Fruit fly (Drosophila melanogaster): Measurements from ENCODE around the gene CG7523.

CG7523 gene

dm6 chr3R:17706971-17707406 lies 36.3 kb upstream of the CG7523 start (continued):
- peak; percentile 12 for TF ChIP-seq shn (GFP tag; optimal IDR thresholded peaks at IDR 0.05)
- peak; percentile 85 for TF ChIP-seq CG7987 (GFP tag; optimal IDR thresholded peaks at IDR 0.05)
- TF ChIP-seq CG3847 (GFP tag; IDR thresholded peaks at IDR 0.05): 0 out of 2 replicates have a peak, but pooled peaks have one; percentile 5
- peak; percentile 98 for TF ChIP-seq cwo (GFP tag; optimal IDR thresholded peaks at IDR 0.05)
- no peak for TF ChIP-seq CG17385 (GFP tag; optimal IDR thresholded peaks at IDR 0.05)
- TF ChIP-seq CG14860 (GFP tag; IDR thresholded peaks at IDR 0.05; ENCODE audit: partially characterized antibody): no peak
- TF ChIP-seq Eip74EF (GFP tag; optimal IDR thresholded peaks at IDR 0.05): peak in 1 of 2 experiments; percentile 24
- peak; percentile 65 for TF ChIP-seq CG10543 (GFP tag; optimal IDR thresholded peaks at IDR 0.05)
- 0 out of 3 replicates have a peak, but pooled peaks have one; percentile 50 for TF ChIP-seq ci (GFP tag; IDR thresholded peaks at IDR 0.05)
- TF ChIP-seq Hr78 (GFP tag; optimal IDR thresholded peaks at IDR 0.05): peak in 1 of 2 experiments; percentile 78
- peak; percentile 9 for TF ChIP-seq Blimp-1 (GFP tag; optimal IDR thresholded peaks at IDR 0.05)
- no peak for TF ChIP-seq CG12391 (tag; optimal IDR thresholded peaks at IDR 0.05)
- no peak for TF ChIP-seq al (GFP tag; IDR thresholded peaks at IDR 0.05)

dm6 chr3R:17705899-17706831 lies 35.5 kb upstream of the CG7523 start:
- TF ChIP-seq CG6689 (GFP tag; IDR thresholded peaks at IDR 0.05) (no peak), CG32532 (GFP tag; IDR thresholded peaks at IDR 0.05) (0 out of 2 replicates have a peak, but pooled peaks have one; percentile 21), CG15696 (tag; optimal IDR thresholded peaks at IDR 0.05) (peak; percentile 19), crol (GFP tag; IDR thresholded peaks at IDR 0.05) (peak; percentile 86), Stat92E (GFP tag; optimal IDR thresholded peaks at IDR 0.05) (peak in 1 of 3 experiments; percentile 32), nom (GFP tag; optimal IDR thresholded peaks at IDR 0.05) (peak; percentile 40), CG17385 (GFP tag; optimal IDR thresholded peaks at IDR 0.05) (peak; percentile 37), CG2120 (GFP tag; optimal IDR thresholded peaks at IDR 0.05) (no peak), CG13123 (GFP tag; optimal IDR thresholded peaks at IDR 0.05) (no peak), CG10431 (GFP tag; optimal IDR thresholded peaks at IDR 0.05) (peak; percentile 50), CG4360 (GFP tag; IDR thresholded peaks at IDR 0.05) (peak; percentile 38; the same call in 1 of the 2 replicates), sd (tag; optimal IDR thresholded peaks at IDR 0.05) (peak; percentile 72), chinmo (GFP tag; IDR thresholded peaks at IDR 0.05; ENCODE audit: partially characterized antibody) (peak; percentile 54; the same call in 1 of the 4 replicates), Ssrp (tag; optimal IDR thresholded peaks at IDR 0.05) (no peak), BtbVII (GFP tag; optimal IDR thresholded peaks at IDR 0.05) (no peak), Deaf1 (tag; optimal IDR thresholded peaks at IDR 0.05) (peak; percentile 34), twi (tag; optimal IDR thresholded peaks at IDR 0.05) (peak; percentile 55), CG5953 (GFP tag; IDR thresholded peaks at IDR 0.05) (peak; percentile 9; the same call in 1 of the 2 replicates), ERR (GFP tag; optimal IDR thresholded peaks at IDR 0.05) (peak; percentile 45), lbe (GFP tag; optimal IDR thresholded peaks at IDR 0.05) (peak; percentile 9), az2 (GFP tag; optimal IDR thresholded peaks at IDR 0.05) (no peak), cg (GFP tag; optimal IDR thresholded peaks at IDR 0.05) (peak; percentile 60), pros (GFP tag; optimal IDR thresholded peaks at IDR 0.05) (peak; percentile 26), Hr3 (GFP tag; optimal IDR thresholded peaks at IDR 0.05) (no peak), CTCF (GFP tag; optimal IDR thresholded peaks at IDR 0.05) (no peak), z (GFP tag; IDR thresholded peaks at IDR 0.05) (peak; percentile 48; the same call in 1 of the 3 replicates), CG12769 (tag; optimal IDR thresholded peaks at IDR 0.05) (peak; percentile 84), exex (tag; optimal IDR thresholded peaks at IDR 0.05) (peak; percentile 24), sens (GFP tag) (peak; percentile 58), ftz-f1 (GFP tag; optimal IDR thresholded peaks at IDR 0.05) (peak; percentile 62), Med (GFP tag) (peak; percentile 74)
